Fruit fly (Drosophila melanogaster) whole organism, embryonic: ENCODE measurements around the gene fw.

Source experiments
- Awh ChIP-seq: fragments of 200-800 bp; sonication (Bioruptor generic); IDR thresholded peaks from 2 replicates; pipeline ENCODE4, ENCODE4 v1.3.6; 2022; ENCODE audit warnings: missing biosample characterization, missing genetic modification characterization
- CG11398 ChIP-seq: fragments of 200-800 bp; sonication (Bioruptor generic); optimal IDR thresholded peaks from 2 replicates; lab custom pipeline; 2016; ENCODE audit warnings: missing biosample characterization, missing genetic modification characterization
- CG12236 ChIP-seq: fragments of 200-800 bp; sonication (Bioruptor generic); optimal IDR thresholded peaks from 2 replicates; lab custom pipeline; 2016; ENCODE audit warnings: missing biosample characterization, missing genetic modification characterization
- CG1233 ChIP-seq: fragments of 200-800 bp; sonication (Bioruptor generic); optimal IDR thresholded peaks from 4 replicates; lab custom pipeline; 2018; ENCODE audit warnings: missing biosample characterization, mild to moderate bottlenecking, missing genetic modification characterization
- CG13296 ChIP-seq: fragments of 200-800 bp; sonication (Bioruptor generic); optimal IDR thresholded peaks from 3 replicates; lab custom pipeline; 2018; ENCODE audit warnings: missing biosample characterization, mild to moderate bottlenecking, missing genetic modification characterization
- CG14050 ChIP-seq: fragments of 200-800 bp; sonication (Bioruptor generic); IDR thresholded peaks from 3 replicates; pipeline ENCODE4 v1.3.6; 2022; ENCODE audit warnings: missing biosample characterization, missing genetic modification characterization
- CG18476 ChIP-seq: fragments of 200-800 bp; sonication (Bioruptor generic); optimal IDR thresholded peaks from 2 replicates; lab custom pipeline; 2016; ENCODE audit warnings: missing biosample characterization, mild to moderate bottlenecking, missing genetic modification characterization
- CG2116 ChIP-seq: fragments of 200-800 bp; sonication (Bioruptor generic); optimal IDR thresholded peaks from 3 replicates; lab custom pipeline; 2018; ENCODE audit warnings: missing biosample characterization, mild to moderate bottlenecking, missing genetic modification characterization
- CG6654 ChIP-seq: fragments of 200-800 bp; sonication (Bioruptor generic); optimal IDR thresholded peaks from 2 replicates; lab custom pipeline; 2017; ENCODE audit warnings: missing biosample characterization, mild to moderate bottlenecking, missing genetic modification characterization
- CG6689 ChIP-seq: fragments of 200-800 bp; sonication (Bioruptor generic); IDR thresholded peaks from 2 replicates; pipeline ENCODE4 v1.3.6; 2022; ENCODE audit warnings: missing biosample characterization, missing genetic modification characterization
- CTCF ChIP-seq: fragments of 200-800 bp; sonication (Bioruptor generic); optimal IDR thresholded peaks from 2 replicates; lab custom pipeline; 2017; ENCODE audit warnings: missing biosample characterization, mild to moderate bottlenecking, missing genetic modification characterization, moderate library complexity
- CoRest ChIP-seq: fragments of 200-800 bp; sonication (Bioruptor generic); optimal IDR thresholded peaks from 3 replicates; lab custom pipeline; 2018; ENCODE audit warnings: missing biosample characterization, mild to moderate bottlenecking, missing genetic modification characterization, moderate library complexity
- CrebB ChIP-seq: fragments of 200-800 bp; sonication (Bioruptor generic); optimal IDR thresholded peaks from 3 replicates; lab custom pipeline; 2018; ENCODE audit warnings: missing biosample characterization, mild to moderate bottlenecking, missing genetic modification characterization
- Dll ChIP-seq: fragments of 200-800 bp; sonication (Bioruptor generic); IDR thresholded peaks from 4 replicates; pipeline ENCODE4 v1.3.6; 2022; ENCODE audit warnings: missing biosample characterization, missing genetic modification characterization; ENCODE audit not compliant: partially characterized antibody
- Dp ChIP-seq: fragments of 200-800 bp; sonication (Bioruptor generic); optimal IDR thresholded peaks from 2 replicates; lab custom pipeline; 2018; ENCODE audit warnings: missing biosample characterization, mild to moderate bottlenecking, missing genetic modification characterization, moderate library complexity
- Drgx ChIP-seq: fragments of 200-800 bp; sonication (Bioruptor generic); IDR thresholded peaks from 2 replicates; pipeline ENCODE4 v1.3.6; 2022; ENCODE audit warnings: missing biosample characterization, missing genetic modification characterization
- Eip74EF ChIP-seq, 2 experiments: fragments of 200-800 bp in 1 of 2; fragments of >200 bp in 1 of 2; sonication (Bioruptor generic) in 1 of 2; optimal IDR thresholded peaks; 2 replicates each; lab custom pipeline; 2017 to 2019; ENCODE audit warnings: missing biosample characterization in 2 of 2, missing genetic modification characterization in 2 of 2, mild to moderate bottlenecking in 1 of 2, moderate library complexity in 1 of 2
- GATAe ChIP-seq: fragments of 200-800 bp; sonication (Bioruptor generic); conservative IDR thresholded peaks from 2 replicates; pipeline ENCODE4 v1.3.6; 2022; ENCODE audit warnings: missing biosample characterization, missing genetic modification characterization
- HHEX ChIP-seq: fragments of 200-800 bp; sonication (Bioruptor generic); optimal IDR thresholded peaks from 3 replicates; lab custom pipeline; 2017; ENCODE audit warnings: missing biosample characterization, mild to moderate bottlenecking, missing genetic modification characterization, missing genetic modification reagents
- HLH3B ChIP-seq: fragments of 200-800 bp; sonication (Bioruptor generic); IDR thresholded peaks from 2 replicates; pipeline ENCODE4 v1.3.6; 2022; ENCODE audit warnings: missing biosample characterization, missing genetic modification characterization
- Max ChIP-seq: fragments of 200-800 bp; sonication (Bioruptor generic); optimal IDR thresholded peaks from 2 replicates; lab custom pipeline; 2016; ENCODE audit warnings: missing biosample characterization, mild to moderate bottlenecking, missing genetic modification characterization
- Mes4 ChIP-seq: fragments of 200-800 bp; sonication (Bioruptor generic); optimal IDR thresholded peaks from 2 replicates; lab custom pipeline; 2016; ENCODE audit warnings: missing biosample characterization, missing genetic modification characterization
- Optix ChIP-seq: fragments of 200-800 bp; sonication (Bioruptor generic); IDR thresholded peaks from 3 replicates; pipeline ENCODE4 v1.3.6; 2022; ENCODE audit warnings: missing biosample characterization, missing genetic modification characterization
- Ssrp ChIP-seq: fragments of 200-800 bp; sonication (Bioruptor generic); optimal IDR thresholded peaks from 2 replicates; lab custom pipeline; 2018; ENCODE audit warnings: missing biosample characterization, mild to moderate bottlenecking, missing genetic modification characterization, moderate library complexity
- Tbp ChIP-seq: fragments of >200 bp; optimal IDR thresholded peaks from 2 replicates; lab custom pipeline; 2018; ENCODE audit warnings: missing biosample characterization, missing genetic modification characterization
- Usf ChIP-seq: fragments of 200-800 bp; sonication (Bioruptor generic); optimal IDR thresholded peaks from 2 replicates; lab custom pipeline; 2017; ENCODE audit warnings: missing genotype, missing biosample characterization, missing genetic modification characterization
- ab ChIP-seq: fragments of 200-800 bp; sonication (Bioruptor generic); optimal IDR thresholded peaks from 2 replicates; lab custom pipeline; 2016; ENCODE audit warnings: missing biosample characterization, missing genetic modification characterization
- al ChIP-seq: fragments of 200-800 bp; sonication (Bioruptor generic); IDR thresholded peaks from 2 replicates; pipeline ENCODE4 v1.3.6; 2022; ENCODE audit warnings: missing biosample characterization, missing genetic modification characterization
- ap ChIP-seq: fragments of 200-800 bp; sonication (Bioruptor generic); IDR thresholded peaks from 2 replicates; pipeline ENCODE4 v1.3.6; 2022; ENCODE audit warnings: missing biosample characterization, missing genetic modification characterization
- ara ChIP-seq: fragments of 200-800 bp; sonication (Bioruptor generic); IDR thresholded peaks from 2 replicates; pipeline ENCODE4 v1.3.6; 2022; ENCODE audit warnings: missing biosample characterization, missing genetic modification characterization
- bowl ChIP-seq: fragments of 200-800 bp; sonication (Bioruptor generic); IDR thresholded peaks from 2 replicates; pipeline ENCODE4 v1.3.6; 2022; ENCODE audit warnings: missing biosample characterization, missing genetic modification characterization
- cas ChIP-seq: fragments of 200-800 bp; sonication (Bioruptor generic); IDR thresholded peaks from 2 replicates; pipeline ENCODE4 v1.3.6; 2022; ENCODE audit warnings: missing biosample characterization, missing genetic modification characterization
- cg ChIP-seq: fragments of 200-800 bp; sonication (Bioruptor generic); optimal IDR thresholded peaks from 3 replicates; lab custom pipeline; 2019; ENCODE audit warnings: missing biosample characterization, mild to moderate bottlenecking, missing genetic modification characterization, moderate library complexity
- chinmo ChIP-seq: fragments of 200-800 bp; sonication (Bioruptor generic); IDR thresholded peaks from 4 replicates; pipeline ENCODE4 v1.3.6; 2022; ENCODE audit warnings: missing biosample characterization, missing genetic modification characterization; ENCODE audit not compliant: partially characterized antibody
- ci ChIP-seq: fragments of 200-800 bp; sonication (Bioruptor generic); IDR thresholded peaks from 3 replicates; pipeline ENCODE4 v1.3.6; 2022; ENCODE audit warnings: missing biosample characterization, missing genetic modification characterization
- corto ChIP-seq: fragments of 200-800 bp; sonication (Bioruptor generic); optimal IDR thresholded peaks from 2 replicates; lab custom pipeline; 2016; ENCODE audit warnings: missing biosample characterization, mild to moderate bottlenecking, missing genetic modification characterization, moderate library complexity
- dmrt99B ChIP-seq: fragments of 200-800 bp; sonication (Bioruptor generic); optimal IDR thresholded peaks from 2 replicates; lab custom pipeline; 2018; ENCODE audit warnings: missing biosample characterization, mild to moderate bottlenecking, missing genetic modification characterization, moderate library complexity
- exex ChIP-seq: fragments of 200-800 bp; sonication (Bioruptor generic); optimal IDR thresholded peaks from 4 replicates; lab custom pipeline; 2018; ENCODE audit warnings: missing biosample characterization, mild to moderate bottlenecking, missing genetic modification characterization, moderate library complexity
- nom ChIP-seq: fragments of 200-800 bp; sonication (Bioruptor generic); optimal IDR thresholded peaks from 2 replicates; lab custom pipeline; 2017; ENCODE audit warnings: missing biosample characterization, missing genetic modification characterization, mild to moderate bottlenecking, moderate library complexity, missing genetic modification reagents
- oc ChIP-seq: fragments of 200-800 bp; sonication (Bioruptor generic); optimal IDR thresholded peaks from 2 replicates; lab custom pipeline; 2018; ENCODE audit warnings: missing biosample characterization, mild to moderate bottlenecking, missing genetic modification characterization, moderate library complexity
- otp ChIP-seq: fragments of 200-800 bp; sonication (Bioruptor generic); IDR thresholded peaks from 3 replicates; pipeline ENCODE4, ENCODE4 v1.3.6; 2022; ENCODE audit warnings: missing biosample characterization, missing genetic modification characterization
- phol ChIP-seq: fragments of 200-800 bp; sonication (Bioruptor generic); optimal IDR thresholded peaks from 3 replicates; lab custom pipeline; 2018; ENCODE audit warnings: missing biosample characterization, mild to moderate bottlenecking, missing genetic modification characterization, moderate library complexity
- pnt ChIP-seq: fragments of 200-800 bp; sonication (Bioruptor generic); optimal IDR thresholded peaks from 3 replicates; lab custom pipeline; 2016; ENCODE audit warnings: missing biosample characterization, missing genetic modification characterization
- pros ChIP-seq: fragments of 200-800 bp; sonication (Bioruptor generic); optimal IDR thresholded peaks from 3 replicates; lab custom pipeline; 2019; ENCODE audit warnings: missing biosample characterization, mild to moderate bottlenecking, missing genetic modification characterization, moderate library complexity
- ranshi ChIP-seq: fragments of 200-800 bp; sonication (Bioruptor generic); IDR thresholded peaks from 2 replicates; pipeline ENCODE4 v1.3.6; 2022; ENCODE audit warnings: missing biosample characterization, missing genetic modification characterization
- sd ChIP-seq: fragments of 200-800 bp; sonication (Bioruptor generic); optimal IDR thresholded peaks from 3 replicates; lab custom pipeline; 2018; ENCODE audit warnings: missing biosample characterization, mild to moderate bottlenecking, missing genetic modification characterization, moderate library complexity
- sim ChIP-seq: fragments of 200-800 bp; sonication (Bioruptor generic); IDR thresholded peaks from 2 replicates; pipeline ENCODE4 v1.3.6; 2022; ENCODE audit warnings: missing biosample characterization, missing genetic modification characterization
- sisA ChIP-seq: fragments of 200-800 bp; sonication (Bioruptor generic); IDR thresholded peaks from 2 replicates; pipeline ENCODE4 v1.3.6; 2022; ENCODE audit warnings: missing biosample characterization, missing genetic modification characterization
- so ChIP-seq: fragments of 200-800 bp; sonication (Bioruptor generic); IDR thresholded peaks from 3 replicates; pipeline ENCODE4 v1.3.6; 2022; ENCODE audit warnings: missing biosample characterization, missing genetic modification characterization
- ssp ChIP-seq: fragments of 200-800 bp; sonication (Bioruptor generic); IDR thresholded peaks from 2 replicates; pipeline ENCODE4 v1.3.6; 2022; ENCODE audit warnings: missing biosample characterization, missing genetic modification characterization
- tna ChIP-seq: fragments of 200-800 bp; sonication (Bioruptor generic); IDR thresholded peaks from 2 replicates; pipeline ENCODE4 v1.3.6; 2022; ENCODE audit warnings: missing biosample characterization, missing genetic modification characterization; ENCODE audit not compliant: partially characterized antibody
- toy ChIP-seq: fragments of 200-800 bp; sonication (Bioruptor generic); IDR thresholded peaks from 2 replicates; pipeline ENCODE4 v1.3.6; 2022; ENCODE audit warnings: missing biosample characterization, missing genetic modification characterization
- trh ChIP-seq: fragments of 200-800 bp; sonication (Bioruptor generic); optimal IDR thresholded peaks from 2 replicates; lab custom pipeline; 2016; ENCODE audit warnings: missing biosample characterization, missing genetic modification characterization

fw gene

DNA sequence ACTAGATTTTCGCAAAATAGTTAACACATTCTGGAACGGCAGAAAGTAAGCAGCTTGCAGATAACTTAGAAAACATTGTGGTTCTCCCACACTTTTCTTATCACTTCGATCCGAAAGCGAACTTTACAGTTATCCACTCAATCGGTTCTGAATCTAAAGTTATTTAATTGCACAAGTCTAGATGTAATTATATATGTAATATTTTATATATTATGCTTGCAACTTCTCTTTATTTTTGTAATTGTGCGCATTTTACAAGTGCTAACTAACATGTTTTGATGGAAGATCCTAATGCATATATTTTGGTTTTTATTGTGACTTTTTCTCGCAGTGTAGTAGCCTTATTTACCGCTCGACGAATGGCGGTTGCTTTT is 668 bp upstream of the fw start (continued):
- no peak for TF ChIP-seq ap
- no peak for TF ChIP-seq CG2116 (GFP tag; lab: Kevin White, UChicago)
- TF ChIP-seq otp (GFP tag; lab: Robert Waterston, UW) = no peak
- no peak for TF ChIP-seq ranshi
- TF ChIP-seq ab (GFP tag; lab: Kevin White, UChicago) = no peak
- TF ChIP-seq CG13296 = peak; percentile 11
- TF ChIP-seq corto (GFP tag; lab: Kevin White, UChicago) = no peak
- TF ChIP-seq CTCF (GFP tag; lab: Kevin White, UChicago) = no peak
- no peak for TF ChIP-seq sd (tag; lab: Kevin White, UChicago)
- TF ChIP-seq exex (tag; lab: Kevin White, UChicago) = no peak
- TF ChIP-seq Drgx (GFP tag; lab: Robert Waterston, UW) = 0 out of 2 replicates have a peak, but pooled peaks have one; percentile 8
- TF ChIP-seq sisA (GFP tag; lab: Robert Waterston, UW) = no peak
- TF ChIP-seq oc (tag; lab: Kevin White, UChicago) = no peak
- TF ChIP-seq ssp (GFP tag; lab: Robert Waterston, UW) = no peak
- TF ChIP-seq Mes4 (GFP tag; lab: Kevin White, UChicago) = no peak
- no peak for TF ChIP-seq bowl (GFP tag; lab: Robert Waterston, UW)
- TF ChIP-seq toy = no peak
- TF ChIP-seq pnt (GFP tag; lab: Kevin White, UChicago) = no peak
- no peak for TF ChIP-seq CG18476
- TF ChIP-seq cg = no peak
- TF ChIP-seq Dll (GFP tag; lab: Robert Waterston, UW) = no peak
- TF ChIP-seq GATAe (GFP tag; lab: Robert Waterston, UW) = no peak
- TF ChIP-seq HHEX = no peak
- TF ChIP-seq CG6689 (GFP tag; lab: Robert Waterston, UW) = peak; percentile 11; the same call in 1 of the 2 replicates
- TF ChIP-seq Dp = no peak
- no peak for TF ChIP-seq ara (GFP tag; lab: Robert Waterston, UW)
- no peak for TF ChIP-seq sim (GFP tag; lab: Robert Waterston, UW)
- no peak for TF ChIP-seq Optix (GFP tag; lab: Robert Waterston, UW)
- TF ChIP-seq cas (GFP tag; lab: Robert Waterston, UW) = no peak
- TF ChIP-seq Max = no peak
- TF ChIP-seq pros (GFP tag; lab: Kevin White, UChicago) = no peak
- TF ChIP-seq trh (GFP tag; lab: Kevin White, UChicago) = no peak
- no peak for TF ChIP-seq tna (GFP tag; lab: Robert Waterston, UW)
- no peak for TF ChIP-seq CG11398 (GFP tag; lab: Kevin White, UChicago)
- no peak for TF ChIP-seq HLH3B (GFP tag; lab: Robert Waterston, UW)
- TF ChIP-seq CG1233 (GFP tag; lab: Kevin White, UChicago) = no peak
- TF ChIP-seq chinmo (GFP tag; lab: Robert Waterston, UW) = no peak
- TF ChIP-seq nom (GFP tag; lab: Kevin White, UChicago) = no peak
- TF ChIP-seq CoRest (tag; lab: Kevin White, UChicago) = peak; percentile 61
- no peak for TF ChIP-seq so (GFP tag; lab: Robert Waterston, UW)
- no peak for TF ChIP-seq Awh (GFP tag; lab: Robert Waterston, UW)
- TF ChIP-seq CG6654 (GFP tag; lab: Kevin White, UChicago) = no peak
- TF ChIP-seq Eip74EF (GFP tag; optimal IDR thresholded peaks at IDR 0.05; lab: Kevin White, UChicago) = peak in 1 of 2 experiments; percentile 4
- TF ChIP-seq dmrt99B = peak; percentile 72
- TF ChIP-seq ci (GFP tag; lab: Robert Waterston, UW) = no peak
- TF ChIP-seq CG14050 (GFP tag; lab: Robert Waterston, UW) = no peak
- TF ChIP-seq CG12236 = no peak
- no peak for TF ChIP-seq Tbp (GFP tag; lab: Kevin White, UChicago)
- TF ChIP-seq Usf (GFP tag; lab: Kevin White, UChicago) = no peak
- peak; percentile 10 for TF ChIP-seq Ssrp (tag; lab: Kevin White, UChicago)
- no peak for TF ChIP-seq al
- peak; percentile 53 for TF ChIP-seq phol (tag; lab: Kevin White, UChicago)
- TF ChIP-seq CrebB (tag; lab: Kevin White, UChicago) = no peak
